Fruit fly (Drosophila melanogaster) whole organism, prepupa: ENCODE measurements around the gene dah.
A peak's percentile ranks its signal among the peaks of the same experiment; 100 is the strongest.

ENCODE experiments used
- Blimp-1 ChIP-seq: fragments of 200-800 bp; sonication (Bioruptor generic); optimal IDR thresholded peaks from 3 replicates; lab custom pipeline; 2017; ENCODE audit warnings: missing biosample characterization, missing genetic modification characterization, mild to moderate bottlenecking, moderate library complexity, missing genetic modification reagents
- CG1621 ChIP-seq: fragments of 200-800 bp; sonication (Bioruptor generic); optimal IDR thresholded peaks from 3 replicates; lab custom pipeline; 2018; ENCODE audit warnings: missing biosample characterization, mild to moderate bottlenecking, missing genetic modification characterization
- CG4318 ChIP-seq: fragments of 200-800 bp; sonication (Bioruptor generic); optimal IDR thresholded peaks from 3 replicates; lab custom pipeline; 2017; ENCODE audit warnings: missing biosample characterization, mild to moderate bottlenecking, missing genetic modification characterization
- CG6276 ChIP-seq: fragments of 200-800 bp; sonication (Bioruptor generic); optimal IDR thresholded peaks from 2 replicates; lab custom pipeline; 2017; ENCODE audit warnings: missing biosample characterization, mild to moderate bottlenecking, missing genetic modification characterization
- CG9139 ChIP-seq: fragments of 200-800 bp; sonication (Bioruptor generic); optimal IDR thresholded peaks from 3 replicates; lab custom pipeline; 2017; ENCODE audit warnings: missing biosample characterization, mild to moderate bottlenecking, missing genetic modification characterization
- Eip78C ChIP-seq: fragments of 200-800 bp; sonication (Bioruptor generic); peaks from one replicate; lab custom pipeline; 2016; ENCODE audit warnings: missing biosample characterization, missing genetic modification characterization
- Gug ChIP-seq: fragments of 200-800 bp; sonication (Bioruptor generic); IDR thresholded peaks from 2 replicates; pipeline ENCODE4 v1.3.6; 2022; ENCODE audit warnings: missing biosample characterization, missing genetic modification characterization
- Sox14 ChIP-seq: fragments of 200-800 bp; sonication (Bioruptor generic); optimal IDR thresholded peaks from 3 replicates; lab custom pipeline; 2016; ENCODE audit warnings: missing biosample characterization, missing genetic modification characterization
- dsx ChIP-seq: fragments of 200-800 bp; optimal IDR thresholded peaks from 3 replicates; lab custom pipeline; 2019; ENCODE audit warnings: missing biosample characterization, mild to moderate bottlenecking, missing genetic modification characterization, moderate library complexity; ENCODE audit not compliant: poor library complexity, severe bottlenecking
- esn ChIP-seq: fragments of 200-800 bp; sonication (Bioruptor generic); optimal IDR thresholded peaks from 2 replicates; lab custom pipeline; 2016; ENCODE audit warnings: missing biosample characterization, mild to moderate bottlenecking, missing genetic modification characterization, moderate library complexity
- fkh ChIP-seq: fragments of 200-800 bp; sonication (Bioruptor generic); optimal IDR thresholded peaks from 3 replicates; lab custom pipeline; 2017; ENCODE audit warnings: missing biosample characterization, mild to moderate bottlenecking, missing genetic modification characterization, moderate library complexity
- ss ChIP-seq, 2 experiments: fragments of 200-800 bp; sonication (Bioruptor generic); optimal IDR thresholded peaks; 2 replicates in 1 of 2; 3 replicates in 1 of 2; lab custom pipeline; 2017 to 2018; ENCODE audit warnings: mild to moderate bottlenecking in 2 of 2, missing biosample characterization in 2 of 2, missing genetic modification characterization in 2 of 2, moderate library complexity in 1 of 2

DNA sequence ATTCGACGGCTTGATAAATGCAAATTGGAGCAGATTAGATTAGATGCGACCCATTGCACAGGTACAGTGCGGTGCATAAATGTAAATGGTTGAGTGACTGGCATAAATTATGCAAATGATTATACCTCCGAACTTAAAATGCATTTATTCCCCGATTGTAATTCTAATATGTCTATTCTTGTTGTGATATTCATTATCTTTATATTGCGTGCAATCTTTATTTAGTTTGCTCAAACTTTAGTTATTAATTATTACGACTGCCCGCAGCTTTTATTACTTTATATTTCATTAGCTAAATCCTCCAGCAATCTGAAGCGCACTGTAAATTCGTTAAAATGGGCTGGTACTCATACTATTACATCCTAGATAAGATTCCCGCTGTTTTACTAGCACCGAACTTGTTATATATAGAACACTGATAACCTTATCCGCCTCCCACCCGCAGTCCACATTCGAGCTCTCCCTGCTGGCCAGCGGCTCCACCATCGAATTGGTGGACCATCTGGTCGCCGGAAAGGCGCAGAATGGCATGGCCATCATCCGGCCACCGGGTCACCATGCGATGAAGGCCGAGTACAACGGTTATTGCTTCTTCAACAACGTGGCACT lies 7.8 kb downstream of the dah start:
- TF ChIP-seq CG4318 (no peak), Gug (GFP tag; lab: Robert Waterston, UW) (no peak), CG1621 (tag; lab: Kevin White, UChicago) (no peak), fkh (GFP tag; lab: Kevin White, UChicago) (no peak), Sox14 (GFP tag; lab: Kevin White, UChicago) (peak; percentile 4), esn (GFP tag; lab: Kevin White, UChicago) (peak; percentile 41), Eip78C (GFP tag; lab: Kevin White, UChicago) (peak; percentile 62), CG6276 (GFP tag; lab: Kevin White, UChicago) (no peak), CG9139 (no peak), Blimp-1 (GFP tag; lab: Kevin White, UChicago) (no peak), dsx (GFP tag; lab: Kevin White, UChicago) (no peak), ss (GFP tag; optimal IDR thresholded peaks at IDR 0.05; lab: Kevin White, UChicago) (no peak)
